Worm (Caenorhabditis elegans) whole organism, young adult: Measurements from ENCODE around the gene nekl-4.

ENCODE experiments used
- B0261.1 ChIP-seq: sonication (generic microtip); optimal IDR thresholded peaks from 2 replicates; lab custom pipeline; 2016; ENCODE audit warnings: mild to moderate bottlenecking, missing genetic modification characterization, moderate library complexity, missing compliant biosample characterization
- F33H1.4 ChIP-seq: fragments of 200-800 bp; sonication (Bioruptor generic); IDR thresholded peaks from 2 replicates; pipeline ENCODE4 v1.3.6; 2022; ENCODE audit warnings: missing genetic modification reagents, missing genetic modification characterization, missing compliant biosample characterization
- F39B2.1 ChIP-seq: fragments of 200-800 bp; sonication (Bioruptor generic); IDR thresholded peaks from 2 replicates; pipeline ENCODE4 v1.3.6; 2022; ENCODE audit warnings: missing genetic modification reagents, missing genetic modification characterization, missing compliant biosample characterization
- F52B5.7 ChIP-seq: sonication (generic microtip); optimal IDR thresholded peaks from 2 replicates; lab custom pipeline; 2016; ENCODE audit warnings: mild to moderate bottlenecking, missing genetic modification characterization, missing compliant biosample characterization
- F55B11.4 ChIP-seq: sonication (generic microtip); optimal IDR thresholded peaks from 2 replicates; lab custom pipeline; 2016; ENCODE audit warnings: missing compliant biosample characterization, missing genetic modification characterization, borderline replicate concordance; ENCODE audit not compliant: insufficient read depth
- K11D2.4 ChIP-seq: fragments of 200-800 bp; sonication (Bioruptor generic); IDR thresholded peaks from 2 replicates; pipeline ENCODE4 v1.3.6; 2022; ENCODE audit warnings: missing genetic modification reagents, missing genetic modification characterization, missing compliant biosample characterization
- K12H6.12 ChIP-seq: fragments of 200-800 bp; sonication (Bioruptor generic); optimal IDR thresholded peaks from 2 replicates; lab custom pipeline; 2018; ENCODE audit warnings: mild to moderate bottlenecking, missing genetic modification characterization, missing compliant biosample characterization
- T07F8.4 ChIP-seq: sonication (generic microtip); optimal IDR thresholded peaks from 2 replicates; lab custom pipeline; 2016; ENCODE audit warnings: mild to moderate bottlenecking, missing genetic modification characterization, moderate library complexity, missing compliant biosample characterization
- Y53G8AR.9 ChIP-seq: fragments of 200-800 bp; sonication (Bioruptor generic); conservative IDR thresholded peaks from 2 replicates; pipeline ENCODE4 v1.3.6; 2022; ENCODE audit warnings: missing genetic modification reagents, missing genetic modification characterization, missing compliant biosample characterization
- bed-2 ChIP-seq: fragments of 200-800 bp; sonication (Bioruptor generic); IDR thresholded peaks from 2 replicates; pipeline ENCODE4 v1.3.6; 2022; ENCODE audit warnings: missing genetic modification reagents, missing genetic modification characterization, missing compliant biosample characterization
- cebp-2 ChIP-seq: fragments of 200-800 bp; sonication (Bioruptor generic); IDR thresholded peaks from 2 replicates; pipeline ENCODE4 v1.3.6; 2022; ENCODE audit warnings: missing genetic modification characterization, missing compliant biosample characterization
- ceh-40 ChIP-seq: fragments of 200-800 bp; sonication (Bioruptor generic); IDR thresholded peaks from 2 replicates; pipeline ENCODE4 v1.3.6; 2022; ENCODE audit warnings: missing genetic modification characterization, missing compliant biosample characterization
- ceh-58 ChIP-seq: fragments of 200-800 bp; sonication (Bioruptor generic); IDR thresholded peaks from 2 replicates; pipeline ENCODE4 v1.3.6; 2022; ENCODE audit warnings: missing genetic modification characterization, missing compliant biosample characterization
- efl-1 ChIP-seq: fragments of 150-350 bp; optimal IDR thresholded peaks from 2 replicates; lab custom pipeline; 2014; ENCODE audit warnings: missing biosample characterization, missing genetic modification reagents, missing genetic modification characterization
- ekl-4 ChIP-seq: fragments of 200-800 bp; sonication (Bioruptor generic); IDR thresholded peaks from 2 replicates; pipeline ENCODE4 v1.3.6; 2022; ENCODE audit warnings: missing genetic modification reagents, missing genetic modification characterization, missing compliant biosample characterization
- hmg-20 ChIP-seq: fragments of 200-800 bp; sonication (Bioruptor generic); IDR thresholded peaks from 2 replicates; pipeline ENCODE4 v1.3.6; 2022; ENCODE audit warnings: missing genetic modification reagents, missing genetic modification characterization, missing compliant biosample characterization
- hsf-1 ChIP-seq: fragments of 200-800 bp; sonication (Bioruptor generic); IDR thresholded peaks from 2 replicates; pipeline ENCODE4 v1.3.6; 2022; ENCODE audit warnings: missing genetic modification reagents, missing genetic modification characterization, missing compliant biosample characterization
- lag-1 ChIP-seq: fragments of 200-800 bp; sonication (Bioruptor generic); IDR thresholded peaks from 2 replicates; pipeline ENCODE4 v1.3.6; 2022; ENCODE audit warnings: missing genetic modification reagents, missing genetic modification characterization, missing compliant biosample characterization
- let-526 ChIP-seq: fragments of 200-800 bp; sonication (Bioruptor generic); IDR thresholded peaks from 2 replicates; pipeline ENCODE4 v1.3.6; 2022; ENCODE audit warnings: missing genetic modification reagents, missing genetic modification characterization, missing compliant biosample characterization
- let-607 ChIP-seq, 2 experiments: fragments of 200-800 bp in 1 of 2; sonication (Bioruptor generic) in 1 of 2; sonication (generic microtip) in 1 of 2; optimal IDR thresholded peaks; 2 replicates each; lab custom pipeline; 2016 to 2018; ENCODE audit warnings: mild to moderate bottlenecking in 2 of 2, missing compliant biosample characterization in 2 of 2, missing genetic modification characterization in 2 of 2, moderate library complexity in 2 of 2, missing genotype in 1 of 2
- lin-26 ChIP-seq: fragments of 200-800 bp; sonication (Bioruptor generic); IDR thresholded peaks from 2 replicates; pipeline ENCODE4 v1.3.6; 2022; ENCODE audit warnings: missing genetic modification reagents, missing genetic modification characterization, missing compliant biosample characterization
- lsl-1 ChIP-seq: fragments of 200-800 bp; sonication (Bioruptor generic); optimal IDR thresholded peaks from 2 replicates; lab custom pipeline; 2018; ENCODE audit warnings: mild to moderate bottlenecking, missing genetic modification characterization, moderate library complexity, missing compliant biosample characterization
- lsy-27 ChIP-seq: sonication (generic microtip); optimal IDR thresholded peaks from 2 replicates; lab custom pipeline; 2017; ENCODE audit warnings: missing genetic modification characterization, mild to moderate bottlenecking, missing compliant biosample characterization, antibody characterized with exemption, missing genotype, borderline replicate concordance; ENCODE audit not compliant: insufficient read depth
- madf-10 ChIP-seq: sonication (generic microtip); optimal IDR thresholded peaks from 2 replicates; lab custom pipeline; 2016; ENCODE audit warnings: mild to moderate bottlenecking, missing genetic modification characterization, missing compliant biosample characterization
- madf-8 ChIP-seq: fragments of 200-800 bp; sonication (Bioruptor generic); conservative IDR thresholded peaks from 2 replicates; pipeline ENCODE4 v1.3.6; 2022; ENCODE audit warnings: missing genetic modification reagents, missing genetic modification characterization, missing compliant biosample characterization
- mcd-1 ChIP-seq: fragments of 200-800 bp; sonication (Bioruptor generic); IDR thresholded peaks from 2 replicates; pipeline ENCODE4 v1.3.6; 2022; ENCODE audit warnings: missing genetic modification reagents, missing genetic modification characterization, missing compliant biosample characterization
- mel-28 ChIP-seq: sonication (generic microtip); optimal IDR thresholded peaks from 2 replicates; lab custom pipeline; 2016; ENCODE audit warnings: borderline replicate concordance, mild to moderate bottlenecking, missing genetic modification characterization, missing compliant biosample characterization
- mes-4 ChIP-seq: sonication (generic microtip); optimal IDR thresholded peaks from 2 replicates; lab custom pipeline; 2016; ENCODE audit warnings: missing genotype, missing genetic modification characterization, missing compliant biosample characterization
- mxl-1 ChIP-seq: sonication (generic microtip); optimal IDR thresholded peaks from 2 replicates; lab custom pipeline; 2016; ENCODE audit warnings: missing genetic modification characterization, missing compliant biosample characterization
- rec-8 ChIP-seq, 2 experiments: sonication (generic microtip); optimal IDR thresholded peaks; 2 replicates each; lab custom pipeline; 2016; ENCODE audit warnings: mild to moderate bottlenecking in 2 of 2, missing genetic modification characterization in 2 of 2, missing genetic modification reagents in 2 of 2, missing genotype in 2 of 2, missing biosample characterization in 1 of 2, missing compliant biosample characterization in 1 of 2, moderate library complexity in 1 of 2
- snpc-1.3 ChIP-seq: sonication (generic microtip); optimal IDR thresholded peaks from 2 replicates; lab custom pipeline; 2017; ENCODE audit warnings: missing genetic modification characterization, mild to moderate bottlenecking, missing compliant biosample characterization, antibody characterized with exemption, moderate library complexity, missing genotype, missing genetic modification reagents; ENCODE audit not compliant: insufficient read depth
- snpc-3.4 ChIP-seq: sonication (generic microtip); optimal IDR thresholded peaks from 2 replicates; lab custom pipeline; 2017; ENCODE audit warnings: missing genetic modification characterization, mild to moderate bottlenecking, missing compliant biosample characterization, antibody characterized with exemption, moderate library complexity, missing genotype, missing genetic modification reagents
- snpc-4 ChIP-seq, 5 experiments: fragments of 150-350 bp in 1 of 5; sonication (generic microtip) in 4 of 5; optimal IDR thresholded peaks; 2 replicates each; lab custom pipeline; 2014 to 2018; ENCODE audit warnings: missing genetic modification characterization in 5 of 5, missing biosample characterization in 3 of 5, antibody characterized with exemption in 2 of 5, mild to moderate bottlenecking in 2 of 5, missing compliant biosample characterization in 2 of 5, missing genotype in 2 of 5, moderate library complexity in 2 of 5, missing genetic modification reagents in 1 of 5
- sptf-2 ChIP-seq: fragments of 200-800 bp; sonication (Bioruptor generic); optimal IDR thresholded peaks from 2 replicates; lab custom pipeline; 2018; ENCODE audit warnings: mild to moderate bottlenecking, missing genetic modification characterization, missing compliant biosample characterization
- tbp1 ChIP-seq: fragments of 200-800 bp; sonication (Bioruptor generic); optimal IDR thresholded peaks from 2 replicates; lab custom pipeline; 2018; ENCODE audit warnings: mild to moderate bottlenecking, missing genetic modification characterization, missing compliant biosample characterization
- unc-62 ChIP-seq: fragments of 150-350 bp; optimal IDR thresholded peaks from 2 replicates; lab custom pipeline; 2014; ENCODE audit warnings: missing biosample characterization, missing genetic modification reagents, missing genetic modification characterization
- ztf-18 ChIP-seq: sonication (generic microtip); optimal IDR thresholded peaks from 2 replicates; lab custom pipeline; 2016; ENCODE audit warnings: missing genotype, mild to moderate bottlenecking, missing genetic modification characterization, missing compliant biosample characterization
- ztf-22 ChIP-seq: fragments of 200-800 bp; sonication (Bioruptor generic); optimal IDR thresholded peaks from 2 replicates; lab custom pipeline; 2018; ENCODE audit warnings: mild to moderate bottlenecking, missing genetic modification characterization, moderate library complexity, missing compliant biosample characterization
- ztf-25 ChIP-seq: fragments of 200-800 bp; sonication (Bioruptor generic); IDR thresholded peaks from 2 replicates; pipeline ENCODE4 v1.3.6; 2022; ENCODE audit warnings: missing genetic modification reagents, missing genetic modification characterization, missing compliant biosample characterization
- ztf-28 ChIP-seq: fragments of 200-800 bp; sonication (Bioruptor generic); IDR thresholded peaks from 2 replicates; pipeline ENCODE4 v1.3.6; 2022; ENCODE audit warnings: missing genetic modification reagents, missing genetic modification characterization, missing compliant biosample characterization

Gene nekl-4

DNA sequence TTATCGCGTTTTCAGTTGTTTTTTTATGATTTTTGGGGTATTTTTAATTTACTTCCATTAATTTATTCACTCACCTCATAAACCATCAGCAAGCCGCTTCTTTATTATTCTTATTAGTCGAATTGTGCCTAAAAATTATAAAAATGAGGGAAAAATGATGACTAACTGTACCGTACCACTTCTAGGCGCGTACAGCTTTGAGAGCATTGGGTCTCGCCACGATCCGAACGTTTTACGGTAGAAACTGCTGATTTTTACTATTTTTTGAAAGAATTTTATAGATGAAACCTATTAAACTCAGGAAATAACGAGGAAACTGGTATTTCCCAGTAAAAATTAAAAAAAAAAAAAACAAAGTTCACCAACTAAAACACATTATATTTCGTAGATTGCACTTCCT lies 25.7 kb upstream of the nekl-4 start, which contains the start of gene D1044.6 (continued):
- TF ChIP-seq lag-1, result no peak
- TF ChIP-seq ztf-28 (GFP tag; lab: Robert Waterston, UW), result no peak
- no peak for TF ChIP-seq hmg-20 (GFP tag; lab: Robert Waterston, UW)
- TF ChIP-seq F33H1.4 (GFP tag; lab: Robert Waterston, UW), result peak; percentile 81
- TF ChIP-seq lin-26 (GFP tag; lab: Robert Waterston, UW), result no peak
- TF ChIP-seq ceh-40 (GFP tag; lab: Robert Waterston, UW), result no peak
- peak; percentile 2 for TF ChIP-seq snpc-1.3 (tag; lab: Kevin White, UChicago)
- no peak for TF ChIP-seq bed-2 (GFP tag; lab: Robert Waterston, UW)
- no peak for TF ChIP-seq F52B5.7 (tag; lab: Kevin White, UChicago)
- TF ChIP-seq K11D2.4, result no peak
- no peak for TF ChIP-seq unc-62 (GFP tag; lab: Kevin White, UChicago)
- TF ChIP-seq madf-8, result peak; percentile 49
- no peak for TF ChIP-seq mes-4 (tag; lab: Kevin White, UChicago)
- no peak for TF ChIP-seq T07F8.4 (tag; lab: Kevin White, UChicago)
- TF ChIP-seq tbp1, result no peak
- TF ChIP-seq ceh-58, result no peak
- no peak for TF ChIP-seq ztf-18 (tag; lab: Kevin White, UChicago)
- TF ChIP-seq mcd-1 (GFP tag; lab: Robert Waterston, UW), result no peak
- no peak for TF ChIP-seq Y53G8AR.9 (GFP tag; lab: Robert Waterston, UW)
- no peak for TF ChIP-seq efl-1
- no peak for TF ChIP-seq ztf-25
- no peak for TF ChIP-seq B0261.1 (tag; lab: Kevin White, UChicago)
- no peak for TF ChIP-seq rec-8 (tag; optimal IDR thresholded peaks at IDR 0.05; lab: Kevin White, UChicago)
- no peak for TF ChIP-seq snpc-4 (GFP tag; optimal IDR thresholded peaks at IDR 0.05; lab: Kevin White, UChicago)
- no peak for TF ChIP-seq snpc-4 (tag; optimal IDR thresholded peaks at IDR 0.05; lab: Kevin White, UChicago)
- TF ChIP-seq mxl-1 (tag; lab: Kevin White, UChicago), result no peak
- no peak for TF ChIP-seq K12H6.12 (tag; lab: Kevin White, UChicago)
- TF ChIP-seq let-607 (tag; optimal IDR thresholded peaks at IDR 0.05; lab: Kevin White, UChicago), result no peak
- TF ChIP-seq ekl-4, result no peak
- TF ChIP-seq hsf-1, result no peak
- TF ChIP-seq lsl-1, result peak; percentile 79
- TF ChIP-seq madf-10 (tag; lab: Kevin White, UChicago), result no peak
- no peak for TF ChIP-seq ztf-22 (GFP tag; lab: Kevin White, UChicago)
- no peak for TF ChIP-seq snpc-3.4
- TF ChIP-seq mel-28, result no peak
- no peak for TF ChIP-seq F55B11.4
- TF ChIP-seq let-526, result no peak
- TF ChIP-seq F39B2.1 (GFP tag; lab: Robert Waterston, UW), result no peak
- TF ChIP-seq sptf-2 (GFP tag; lab: Kevin White, UChicago), result no peak
- no peak for TF ChIP-seq cebp-2 (GFP tag; lab: Robert Waterston, UW)
- TF ChIP-seq lsy-27, result no peak
